Worm (Caenorhabditis elegans) whole organism, L3 larva: ENCODE data around the gene T04C9.3.

Experiments used
- ZK546.5 ChIP-seq: sonication (generic microtip); optimal IDR thresholded peaks from 2 replicates; lab custom pipeline; 2017; ENCODE audit warnings: missing biosample characterization, missing genetic modification characterization
- aly-2 ChIP-seq: fragments of 150-350 bp; optimal IDR thresholded peaks from 2 replicates; lab custom pipeline; 2014; ENCODE audit warnings: missing biosample characterization, missing genetic modification characterization
- ama-1 ChIP-seq: fragments of 150-350 bp; optimal IDR thresholded peaks from 2 replicates; lab custom pipeline; 2018
- ceh-16 ChIP-seq: sonication (generic microtip); optimal IDR thresholded peaks from 2 replicates; lab custom pipeline; 2017; ENCODE audit warnings: missing biosample characterization, missing genetic modification characterization
- ceh-82 ChIP-seq: fragments of 150-350 bp; optimal IDR thresholded peaks from 2 replicates; lab custom pipeline; 2014; ENCODE audit warnings: missing biosample characterization, missing genetic modification characterization
- ceh-9 ChIP-seq: sonication (generic microtip); optimal IDR thresholded peaks from 2 replicates; lab custom pipeline; 2018; ENCODE audit warnings: missing biosample characterization, missing genetic modification characterization
- daf-12 ChIP-seq: fragments of 150-350 bp; optimal IDR thresholded peaks from 2 replicates; lab custom pipeline; 2014; ENCODE audit warnings: missing biosample characterization, missing genetic modification reagents, missing genetic modification characterization
- egl-27 ChIP-seq: sonication (generic microtip); optimal IDR thresholded peaks from 4 replicates; lab custom pipeline; 2017; ENCODE audit warnings: missing biosample characterization, missing genetic modification reagents, missing genetic modification characterization
- egl-5 ChIP-seq: fragments of 150-350 bp; optimal IDR thresholded peaks from 2 replicates; lab custom pipeline; 2017; ENCODE audit warnings: missing biosample characterization, missing genetic modification reagents, missing genetic modification characterization, inconsistent platforms
- elt-1 ChIP-seq: fragments of 150-350 bp; optimal IDR thresholded peaks from 2 replicates; lab custom pipeline; 2014; ENCODE audit warnings: missing biosample characterization, missing genetic modification characterization
- elt-2 ChIP-seq: sonication (generic microtip); optimal IDR thresholded peaks from 2 replicates; lab custom pipeline; 2016; ENCODE audit warnings: missing genetic modification reagents, mild to moderate bottlenecking, missing genetic modification characterization, missing compliant biosample characterization
- elt-3 ChIP-seq, 3 experiments: fragments of 150-350 bp in 1 of 3; sonication (generic microtip) in 2 of 3; optimal IDR thresholded peaks; 2 replicates in 2 of 3; 4 replicates in 1 of 3; lab custom pipeline; 2014 to 2017; ENCODE audit warnings: missing biosample characterization in 3 of 3, missing genetic modification characterization in 3 of 3
- eor-1 ChIP-seq, 2 experiments: fragments of 150-350 bp; optimal IDR thresholded peaks; 2 replicates each; lab custom pipeline; 2014 to 2018; ENCODE audit warnings: missing biosample characterization in 2 of 2, missing genetic modification characterization in 2 of 2
- fkh-10 ChIP-seq: sonication (generic microtip); optimal IDR thresholded peaks from 2 replicates; lab custom pipeline; 2017; ENCODE audit warnings: missing biosample characterization, missing genetic modification reagents, missing genetic modification characterization
- fkh-2 ChIP-seq: fragments of 150-350 bp; optimal IDR thresholded peaks from 2 replicates; lab custom pipeline; 2014; ENCODE audit warnings: missing biosample characterization, missing genetic modification reagents, missing genetic modification characterization
- hmg-11 ChIP-seq: sonication (generic microtip); optimal IDR thresholded peaks from 2 replicates; lab custom pipeline; 2016; ENCODE audit warnings: missing genetic modification characterization, missing compliant biosample characterization
- jun-1 ChIP-seq: fragments of 150-350 bp; optimal IDR thresholded peaks from 2 replicates; lab custom pipeline; 2014; ENCODE audit warnings: missing biosample characterization, missing genetic modification reagents, missing genetic modification characterization
- lin-15B ChIP-seq: fragments of 150-350 bp; optimal IDR thresholded peaks from 2 replicates; lab custom pipeline; 2014; ENCODE audit warnings: missing biosample characterization, missing genetic modification characterization
- lin-39 ChIP-seq: fragments of 150-350 bp; optimal IDR thresholded peaks from 2 replicates; lab custom pipeline; 2018; ENCODE audit warnings: missing biosample characterization, missing genetic modification reagents, missing genetic modification characterization
- lsy-12 ChIP-seq: sonication (generic microtip); optimal IDR thresholded peaks from 2 replicates; lab custom pipeline; 2016; ENCODE audit warnings: mild to moderate bottlenecking, missing genetic modification characterization, missing compliant biosample characterization
- mml-1 ChIP-seq: fragments of 150-350 bp; sonication (generic microtip); optimal IDR thresholded peaks from 3 replicates; lab custom pipeline; 2014; ENCODE audit warnings: missing biosample characterization, missing genetic modification characterization
- nfya-1 ChIP-seq: sonication (generic microtip); optimal IDR thresholded peaks from 2 replicates; lab custom pipeline; 2017; ENCODE audit warnings: missing genetic modification characterization, mild to moderate bottlenecking, missing compliant biosample characterization, antibody characterized with exemption, moderate library complexity; ENCODE audit not compliant: insufficient read depth
- nhr-11 ChIP-seq: fragments of 150-350 bp; optimal IDR thresholded peaks from 2 replicates; lab custom pipeline; 2014; ENCODE audit warnings: missing biosample characterization, missing genetic modification characterization
- nhr-12 ChIP-seq: fragments of 150-350 bp; optimal IDR thresholded peaks from 2 replicates; lab custom pipeline; 2014; ENCODE audit warnings: missing biosample characterization, missing genetic modification characterization
- nhr-23 ChIP-seq: fragments of 150-350 bp; optimal IDR thresholded peaks from 2 replicates; lab custom pipeline; 2014; ENCODE audit warnings: missing biosample characterization, missing genetic modification reagents, missing genetic modification characterization
- nhr-237 ChIP-seq: fragments of 150-350 bp; optimal IDR thresholded peaks from 2 replicates; lab custom pipeline; 2014; ENCODE audit warnings: missing biosample characterization, missing genetic modification characterization
- nhr-25 ChIP-seq: sonication (generic microtip); optimal IDR thresholded peaks from 2 replicates; lab custom pipeline; 2017; ENCODE audit warnings: missing biosample characterization, missing genetic modification characterization
- nhr-28 ChIP-seq: fragments of 150-350 bp; optimal IDR thresholded peaks from 2 replicates; lab custom pipeline; 2014; ENCODE audit warnings: missing biosample characterization, missing genetic modification characterization
- nhr-43 ChIP-seq: sonication (generic microtip); optimal IDR thresholded peaks from 2 replicates; lab custom pipeline; 2016; ENCODE audit warnings: mild to moderate bottlenecking, missing genetic modification characterization, missing compliant biosample characterization; ENCODE audit not compliant: poor library complexity, severe bottlenecking
- nhr-67 ChIP-seq: fragments of 150-350 bp; optimal IDR thresholded peaks from 2 replicates; lab custom pipeline; 2014; ENCODE audit warnings: missing biosample characterization, missing genetic modification characterization
- nhr-76 ChIP-seq: fragments of 150-350 bp; sonication (generic microtip); optimal IDR thresholded peaks from 5 replicates; lab custom pipeline; 2014; ENCODE audit warnings: missing biosample characterization, missing genetic modification characterization
- pha-4 ChIP-seq: fragments of 150-350 bp; optimal IDR thresholded peaks from 2 replicates; lab custom pipeline; 2014; ENCODE audit warnings: missing biosample characterization, missing genetic modification reagents, missing genetic modification characterization
- pqm-1 ChIP-seq: fragments of 150-350 bp; optimal IDR thresholded peaks from 2 replicates; lab custom pipeline; 2017; ENCODE audit warnings: missing biosample characterization, missing genetic modification characterization, inconsistent platforms
- skn-1 ChIP-seq: fragments of 150-350 bp; optimal IDR thresholded peaks from 2 replicates; lab custom pipeline; 2014; ENCODE audit warnings: missing biosample characterization, missing genetic modification characterization
- snpc-4 ChIP-seq: fragments of 150-350 bp; optimal IDR thresholded peaks from 2 replicates; lab custom pipeline; 2014; ENCODE audit warnings: missing biosample characterization, missing genetic modification characterization
- tbx-2 ChIP-seq: sonication (generic microtip); optimal IDR thresholded peaks from 2 replicates; lab custom pipeline; 2016; ENCODE audit warnings: mild to moderate bottlenecking, missing genetic modification characterization, missing compliant biosample characterization
- unc-39 ChIP-seq: sonication (generic microtip); optimal IDR thresholded peaks from 4 replicates; lab custom pipeline; 2017; ENCODE audit warnings: missing biosample characterization, missing genetic modification characterization
- unc-62 ChIP-seq: fragments of 150-350 bp; sonication (generic microtip); optimal IDR thresholded peaks from 4 replicates; lab custom pipeline; 2014; ENCODE audit warnings: missing biosample characterization, missing genetic modification reagents, missing genetic modification characterization
- zag-1 ChIP-seq: fragments of 150-350 bp; optimal IDR thresholded peaks from 2 replicates; lab custom pipeline; 2014; ENCODE audit warnings: missing biosample characterization, missing genetic modification characterization
- ztf-11 ChIP-seq: fragments of 150-350 bp; optimal IDR thresholded peaks from 2 replicates; lab custom pipeline; 2014; ENCODE audit warnings: missing biosample characterization, missing genetic modification characterization

The T04C9.3 gene

DNA sequence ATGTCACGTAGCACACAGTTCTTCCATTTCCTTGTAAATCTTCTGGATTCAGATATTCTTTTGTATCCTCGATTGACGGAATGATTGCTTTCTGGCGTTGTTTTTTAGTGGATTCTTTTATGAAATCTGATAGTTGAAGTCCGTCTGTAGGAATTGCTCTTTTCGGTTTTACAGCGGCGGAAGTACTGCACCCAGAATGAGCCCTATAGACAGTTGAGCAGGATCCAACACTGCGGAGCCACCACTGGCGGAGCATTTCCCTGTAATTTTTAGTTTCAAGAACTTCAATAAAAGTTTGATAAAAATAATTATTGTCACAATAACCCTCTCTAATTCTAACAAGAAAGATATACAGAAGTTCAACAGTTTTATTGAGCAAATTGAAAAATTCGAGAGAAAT is 39.6 kb upstream of the T04C9.3 start, which contains the start of gene F25B5.5:
TSS of gene F25B5.5 (minus strand) at position 260 of the 400 bp plus-strand sequence.
- no peak for TF ChIP-seq lsy-12 (tag; lab: Kevin White, UChicago)
- no peak for TF ChIP-seq elt-2 (tag; lab: Kevin White, UChicago)
- TF ChIP-seq nhr-43 = peak; percentile 1
- no peak for TF ChIP-seq skn-1 (tag; lab: Kevin White, UChicago)
- no peak for TF ChIP-seq fkh-2
- TF ChIP-seq ztf-11 (tag; lab: Kevin White, UChicago) = no peak
- no peak for TF ChIP-seq ceh-9 (tag; lab: Kevin White, UChicago)
- TF ChIP-seq ama-1 (lab: Kevin White, UChicago) = peak; percentile 84
- no peak for TF ChIP-seq zag-1 (tag; lab: Kevin White, UChicago)
- TF ChIP-seq, all 47 proteins: peak for 2

DNA sequence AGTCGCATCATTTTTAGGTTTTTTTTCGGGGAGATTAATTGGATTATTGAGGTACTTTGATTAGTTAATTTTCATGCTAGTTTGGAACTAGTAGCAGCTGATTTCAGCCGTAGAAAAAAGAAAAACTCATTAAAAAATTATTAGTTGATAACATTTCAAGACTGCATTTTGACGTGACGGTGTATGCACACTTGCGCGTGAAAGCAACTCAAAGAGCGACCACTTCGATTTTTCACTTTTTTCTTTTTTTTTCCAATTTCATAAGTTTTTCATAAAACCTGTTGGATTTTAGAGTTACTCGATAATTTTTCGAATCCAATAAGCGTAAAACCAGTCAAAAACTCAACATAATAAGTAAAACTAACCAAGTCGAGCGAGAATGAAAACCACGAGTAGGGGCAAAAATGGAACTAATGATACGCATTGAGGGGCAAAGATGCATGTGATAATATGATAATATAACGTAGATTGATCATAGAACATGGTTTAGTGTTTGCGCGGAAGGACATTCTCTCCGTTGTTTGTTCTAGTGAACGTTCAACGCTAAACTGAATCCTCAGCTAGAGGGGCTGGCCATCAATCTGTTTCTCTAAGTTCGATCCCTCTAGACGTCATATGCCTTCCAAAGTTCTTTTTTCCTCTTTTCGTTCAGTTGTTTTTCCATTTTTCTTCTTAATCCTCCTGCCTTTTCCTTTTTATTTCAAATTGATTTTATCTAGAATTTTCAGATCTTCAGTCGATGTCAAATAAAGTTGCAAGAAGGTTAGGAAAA is 37.1 kb upstream of the T04C9.3 start, which contains the start of the genes F25B5.6 and F25B5.3:
TSS of gene F25B5.6 (minus strand) at position 572 of the 772 bp plus-strand sequence.
TSS of gene F25B5.3 (plus strand) at position 722 of the 772 bp plus-strand sequence.
- no peak for TF ChIP-seq fkh-10 (GFP tag; lab: Kevin White, UChicago)
- TF ChIP-seq egl-5 (tag; lab: Kevin White, UChicago) = no peak
- peak; percentile 22 for TF ChIP-seq elt-2 (tag; lab: Kevin White, UChicago)
- no peak for TF ChIP-seq jun-1 (tag; lab: Kevin White, UChicago)
- TF ChIP-seq ama-1 (lab: Kevin White, UChicago) = no peak
- peak; percentile 25 for TF ChIP-seq nhr-25 (tag; lab: Kevin White, UChicago)
- TF ChIP-seq mml-1 = no peak
- TF ChIP-seq pqm-1 = peak; percentile 40
- TF ChIP-seq aly-2 (tag; lab: Kevin White, UChicago) = no peak
- no peak for TF ChIP-seq lin-39 (tag; lab: Kevin White, UChicago)
- no peak for TF ChIP-seq elt-3 (tag; optimal IDR thresholded peaks at IDR 0.05; lab: Kevin White, UChicago)
- TF ChIP-seq nfya-1 = peak; percentile 22
- peak; percentile 70 for TF ChIP-seq pha-4 (tag; lab: Kevin White, UChicago)
- no peak for TF ChIP-seq lsy-12 (tag; lab: Kevin White, UChicago)
- no peak for TF ChIP-seq lin-15B (tag; lab: Kevin White, UChicago)
- peak; percentile 8 for TF ChIP-seq nhr-23 (tag; lab: Kevin White, UChicago)
- TF ChIP-seq nhr-237 (tag; lab: Kevin White, UChicago) = no peak

DNA sequence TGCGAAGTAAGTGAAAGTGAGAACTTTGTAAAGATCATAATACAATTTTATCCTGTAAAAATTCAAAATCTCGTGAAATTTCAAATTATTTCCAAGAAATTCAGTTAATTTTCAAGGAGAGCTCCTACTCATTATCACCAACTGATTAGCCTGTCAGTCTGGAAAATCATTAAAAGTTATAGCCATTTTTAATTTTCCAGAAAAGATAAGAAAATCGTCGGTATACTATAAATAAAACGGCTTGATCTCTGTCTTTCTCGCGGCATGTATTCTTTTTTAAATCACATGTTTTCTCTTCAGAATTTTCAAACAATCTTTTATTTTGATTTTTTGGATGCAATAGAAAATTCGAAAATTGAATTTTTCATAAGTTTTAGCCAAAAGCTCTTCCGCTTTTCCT is 36.5 kb upstream of the T04C9.3 start:
- TF ChIP-seq ceh-16 (tag; lab: Kevin White, UChicago) = no peak
- peak; percentile 50 for TF ChIP-seq elt-2 (tag; lab: Kevin White, UChicago)

DNA sequence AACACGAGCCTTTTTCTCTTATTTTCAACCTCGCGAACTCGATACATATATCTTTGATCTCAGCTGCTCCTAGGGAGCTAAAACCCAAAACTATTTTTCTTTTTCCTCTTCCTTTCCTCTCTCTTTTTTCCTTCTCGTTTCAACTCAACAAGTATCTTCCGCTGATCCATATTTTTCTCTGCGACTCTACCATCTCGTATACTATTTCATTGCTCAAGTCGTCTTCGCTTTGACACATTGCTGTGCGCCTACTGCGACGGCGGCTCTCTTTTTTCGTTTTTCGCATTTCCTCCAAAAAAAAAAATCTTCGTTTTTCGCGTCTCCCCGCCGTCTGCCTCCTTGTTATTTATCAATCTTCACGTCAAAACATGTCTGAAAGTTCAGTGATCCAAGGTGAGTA is 35.6 kb upstream of the T04C9.3 start:
- TF ChIP-seq eor-1 (tag; optimal IDR thresholded peaks at IDR 0.05; lab: Kevin White, UChicago) (no peak), unc-62 (GFP tag; lab: Kevin White, UChicago) (no peak), ztf-11 (tag; lab: Kevin White, UChicago) (no peak), ama-1 (lab: Kevin White, UChicago) (no peak), nhr-12 (tag; lab: Kevin White, UChicago) (no peak), lin-15B (tag; lab: Kevin White, UChicago) (no peak), snpc-4 (tag; lab: Kevin White, UChicago) (peak; percentile 15), lin-39 (tag; lab: Kevin White, UChicago) (peak; percentile 54), egl-5 (tag; lab: Kevin White, UChicago) (no peak), unc-39 (tag; lab: Kevin White, UChicago) (no peak), nhr-25 (tag; lab: Kevin White, UChicago) (no peak), nhr-28 (no peak), hmg-11 (tag; lab: Kevin White, UChicago) (peak; percentile 21), elt-2 (tag; lab: Kevin White, UChicago) (no peak), nhr-43 (no peak), ZK546.5 (tag; lab: Kevin White, UChicago) (no peak), egl-27 (no peak), elt-1 (tag; lab: Kevin White, UChicago) (no peak), fkh-10 (GFP tag; lab: Kevin White, UChicago) (peak; percentile 49), nfya-1 (peak; percentile 67), nhr-23 (tag; lab: Kevin White, UChicago) (no peak), pha-4 (tag; lab: Kevin White, UChicago) (no peak), pqm-1 (no peak), aly-2 (tag; lab: Kevin White, UChicago) (no peak), nhr-11 (tag; lab: Kevin White, UChicago) (no peak), tbx-2 (tag; lab: Kevin White, UChicago) (no peak), daf-12 (no peak), ceh-82 (tag; lab: Kevin White, UChicago) (no peak), ceh-9 (tag; lab: Kevin White, UChicago) (no peak), fkh-2 (no peak), nhr-67 (no peak), nhr-76 (tag; lab: Kevin White, UChicago) (no peak)
- TF ChIP-seq, all 47 proteins: peak for 5
